Worm (Caenorhabditis elegans) whole organism, young adult: ENCODE measurements around the gene F41F3.8.

Source experiments
- B0035.1 ChIP-seq: sonication (generic microtip); optimal IDR thresholded peaks from 2 replicates; lab custom pipeline; 2016; ENCODE audit warnings: missing genetic modification characterization, mild to moderate bottlenecking, missing compliant biosample characterization, missing genotype, missing genetic modification reagents
- B0261.1 ChIP-seq: sonication (generic microtip); optimal IDR thresholded peaks from 2 replicates; lab custom pipeline; 2016; ENCODE audit warnings: mild to moderate bottlenecking, missing genetic modification characterization, moderate library complexity, missing compliant biosample characterization
- C06A6.2 ChIP-seq: fragments of 200-800 bp; sonication (Bioruptor generic); conservative IDR thresholded peaks from 2 replicates; pipeline ENCODE4 v1.3.6; 2022; ENCODE audit warnings: missing genetic modification characterization, missing compliant biosample characterization
- D2030.7 ChIP-seq: fragments of 200-800 bp; sonication (Bioruptor generic); IDR thresholded peaks from 2 replicates; pipeline ENCODE4 v1.3.6; 2022; ENCODE audit warnings: missing genetic modification reagents, missing genetic modification characterization, missing compliant biosample characterization
- F52B5.7 ChIP-seq: sonication (generic microtip); optimal IDR thresholded peaks from 2 replicates; lab custom pipeline; 2016; ENCODE audit warnings: mild to moderate bottlenecking, missing genetic modification characterization, missing compliant biosample characterization
- F57C9.4 ChIP-seq: sonication (generic microtip); optimal IDR thresholded peaks from 2 replicates; lab custom pipeline; 2017; ENCODE audit warnings: mild to moderate bottlenecking, missing genetic modification characterization, missing compliant biosample characterization
- K11D2.4 ChIP-seq: fragments of 200-800 bp; sonication (Bioruptor generic); IDR thresholded peaks from 2 replicates; pipeline ENCODE4 v1.3.6; 2022; ENCODE audit warnings: missing genetic modification reagents, missing genetic modification characterization, missing compliant biosample characterization
- K12H6.12 ChIP-seq: fragments of 200-800 bp; sonication (Bioruptor generic); optimal IDR thresholded peaks from 2 replicates; lab custom pipeline; 2018; ENCODE audit warnings: mild to moderate bottlenecking, missing genetic modification characterization, missing compliant biosample characterization
- T07F8.4 ChIP-seq: sonication (generic microtip); optimal IDR thresholded peaks from 2 replicates; lab custom pipeline; 2016; ENCODE audit warnings: mild to moderate bottlenecking, missing genetic modification characterization, moderate library complexity, missing compliant biosample characterization
- Y67H2A.10 ChIP-seq: fragments of 200-800 bp; sonication (Bioruptor generic); conservative IDR thresholded peaks from 2 replicates; pipeline ENCODE4 v1.3.6; 2022; ENCODE audit warnings: missing genetic modification reagents, missing genetic modification characterization, missing compliant biosample characterization
- ZK185.1 ChIP-seq: sonication (generic microtip); optimal IDR thresholded peaks from 2 replicates; lab custom pipeline; 2016; ENCODE audit warnings: mild to moderate bottlenecking, missing genetic modification characterization, missing compliant biosample characterization; ENCODE audit not compliant: poor library complexity, severe bottlenecking
- atf-7 ChIP-seq: sonication (generic microtip); optimal IDR thresholded peaks from 2 replicates; lab custom pipeline; 2017; ENCODE audit warnings: mild to moderate bottlenecking, missing genetic modification characterization, missing compliant biosample characterization
- attf-6 ChIP-seq: fragments of 200-800 bp; sonication (Bioruptor generic); IDR thresholded peaks from 2 replicates; pipeline ENCODE4 v1.3.6; 2022; ENCODE audit warnings: missing genetic modification reagents, missing genetic modification characterization, missing compliant biosample characterization
- bed-1 ChIP-seq: fragments of 200-800 bp; sonication (Bioruptor generic); IDR thresholded peaks from 2 replicates; pipeline ENCODE4 v1.3.6; 2022; ENCODE audit warnings: missing genetic modification reagents, missing genetic modification characterization, missing compliant biosample characterization
- ceh-100 ChIP-seq: fragments of 200-800 bp; sonication (Bioruptor generic); IDR thresholded peaks from 2 replicates; pipeline ENCODE4 v1.3.6; 2022; ENCODE audit warnings: missing genetic modification reagents, missing genetic modification characterization, missing compliant biosample characterization
- ceh-79 ChIP-seq: sonication (generic microtip); optimal IDR thresholded peaks from 2 replicates; lab custom pipeline; 2017; ENCODE audit warnings: mild to moderate bottlenecking, missing genetic modification characterization, missing compliant biosample characterization
- ceh-91 ChIP-seq: fragments of 200-800 bp; sonication (Bioruptor generic); IDR thresholded peaks from 2 replicates; pipeline ENCODE4 v1.3.6; 2022; ENCODE audit warnings: missing genetic modification reagents, missing genetic modification characterization, missing compliant biosample characterization
- die-1 ChIP-seq: sonication (generic microtip); optimal IDR thresholded peaks from 2 replicates; lab custom pipeline; 2016; ENCODE audit warnings: missing genotype, mild to moderate bottlenecking, missing genetic modification characterization, missing compliant biosample characterization
- egl-44 ChIP-seq: fragments of 200-800 bp; sonication (Bioruptor generic); IDR thresholded peaks from 2 replicates; pipeline ENCODE4 v1.3.6; 2022; ENCODE audit warnings: missing genetic modification reagents, missing genetic modification characterization, missing compliant biosample characterization
- egrh-3 ChIP-seq: fragments of 200-800 bp; sonication (Bioruptor generic); IDR thresholded peaks from 2 replicates; pipeline ENCODE4 v1.3.6; 2022; ENCODE audit warnings: missing genetic modification reagents, missing genetic modification characterization, missing compliant biosample characterization
- ets-4 ChIP-seq: fragments of 200-800 bp; sonication (Bioruptor generic); optimal IDR thresholded peaks from 2 replicates; lab custom pipeline; 2018; ENCODE audit warnings: mild to moderate bottlenecking, missing genetic modification characterization, missing compliant biosample characterization
- him-1 ChIP-seq: sonication (generic microtip); optimal IDR thresholded peaks from 2 replicates; lab custom pipeline; 2016; ENCODE audit warnings: missing genotype, missing genetic modification reagents, missing genetic modification characterization, missing compliant biosample characterization
- hlh-26 ChIP-seq: fragments of 200-800 bp; sonication (Bioruptor generic); conservative IDR thresholded peaks from 2 replicates; pipeline ENCODE4 v1.3.6; 2022; ENCODE audit warnings: missing genetic modification reagents, missing genetic modification characterization, missing compliant biosample characterization
- hrde-1 ChIP-seq: sonication (generic microtip); optimal IDR thresholded peaks from 2 replicates; lab custom pipeline; 2016; ENCODE audit warnings: missing genetic modification characterization, mild to moderate bottlenecking, missing compliant biosample characterization, moderate library complexity, missing genotype, missing genetic modification reagents, borderline replicate concordance
- lag-1 ChIP-seq: fragments of 200-800 bp; sonication (Bioruptor generic); IDR thresholded peaks from 2 replicates; pipeline ENCODE4 v1.3.6; 2022; ENCODE audit warnings: missing genetic modification reagents, missing genetic modification characterization, missing compliant biosample characterization
- let-526 ChIP-seq: fragments of 200-800 bp; sonication (Bioruptor generic); IDR thresholded peaks from 2 replicates; pipeline ENCODE4 v1.3.6; 2022; ENCODE audit warnings: missing genetic modification reagents, missing genetic modification characterization, missing compliant biosample characterization
- let-607 ChIP-seq, 2 experiments: fragments of 200-800 bp in 1 of 2; sonication (Bioruptor generic) in 1 of 2; sonication (generic microtip) in 1 of 2; optimal IDR thresholded peaks; 2 replicates each; lab custom pipeline; 2016 to 2018; ENCODE audit warnings: mild to moderate bottlenecking in 2 of 2, missing compliant biosample characterization in 2 of 2, missing genetic modification characterization in 2 of 2, moderate library complexity in 2 of 2, missing genotype in 1 of 2
- lsy-27 ChIP-seq: sonication (generic microtip); optimal IDR thresholded peaks from 2 replicates; lab custom pipeline; 2017; ENCODE audit warnings: missing genetic modification characterization, mild to moderate bottlenecking, missing compliant biosample characterization, antibody characterized with exemption, missing genotype, borderline replicate concordance; ENCODE audit not compliant: insufficient read depth
- madf-10 ChIP-seq: sonication (generic microtip); optimal IDR thresholded peaks from 2 replicates; lab custom pipeline; 2016; ENCODE audit warnings: mild to moderate bottlenecking, missing genetic modification characterization, missing compliant biosample characterization
- madf-8 ChIP-seq: fragments of 200-800 bp; sonication (Bioruptor generic); conservative IDR thresholded peaks from 2 replicates; pipeline ENCODE4 v1.3.6; 2022; ENCODE audit warnings: missing genetic modification reagents, missing genetic modification characterization, missing compliant biosample characterization
- mcd-1 ChIP-seq: fragments of 200-800 bp; sonication (Bioruptor generic); IDR thresholded peaks from 2 replicates; pipeline ENCODE4 v1.3.6; 2022; ENCODE audit warnings: missing genetic modification reagents, missing genetic modification characterization, missing compliant biosample characterization
- mel-28 ChIP-seq: sonication (generic microtip); optimal IDR thresholded peaks from 2 replicates; lab custom pipeline; 2016; ENCODE audit warnings: borderline replicate concordance, mild to moderate bottlenecking, missing genetic modification characterization, missing compliant biosample characterization
- nfya-1 ChIP-seq: sonication (generic microtip); optimal IDR thresholded peaks from 2 replicates; lab custom pipeline; 2017; ENCODE audit warnings: antibody characterized with exemption, missing compliant biosample characterization, missing genetic modification characterization, borderline replicate concordance; ENCODE audit not compliant: insufficient read depth
- pbrm-1 ChIP-seq: fragments of 200-800 bp; sonication (Bioruptor generic); IDR thresholded peaks from 2 replicates; pipeline ENCODE4 v1.3.6; 2022; ENCODE audit warnings: missing genetic modification reagents, missing genetic modification characterization, missing compliant biosample characterization
- repo-1 ChIP-seq: sonication (generic microtip); optimal IDR thresholded peaks from 2 replicates; lab custom pipeline; 2017; ENCODE audit warnings: mild to moderate bottlenecking, missing genetic modification characterization, missing compliant biosample characterization
- snpc-1.1 ChIP-seq: sonication (generic microtip); optimal IDR thresholded peaks from 2 replicates; lab custom pipeline; 2017; ENCODE audit warnings: missing genetic modification characterization, mild to moderate bottlenecking, missing compliant biosample characterization, antibody characterized with exemption, moderate library complexity, missing genotype, missing genetic modification reagents; ENCODE audit not compliant: insufficient read depth
- snpc-4 ChIP-seq, 5 experiments: fragments of 150-350 bp in 1 of 5; sonication (generic microtip) in 4 of 5; optimal IDR thresholded peaks; 2 replicates each; lab custom pipeline; 2014 to 2018; ENCODE audit warnings: missing genetic modification characterization in 5 of 5, missing biosample characterization in 3 of 5, antibody characterized with exemption in 2 of 5, mild to moderate bottlenecking in 2 of 5, missing compliant biosample characterization in 2 of 5, missing genotype in 2 of 5, moderate library complexity in 2 of 5, missing genetic modification reagents in 1 of 5
- tlf-1 ChIP-seq: fragments of 200-800 bp; sonication (Bioruptor generic); optimal IDR thresholded peaks from 2 replicates; lab custom pipeline; 2018; ENCODE audit warnings: mild to moderate bottlenecking, missing genetic modification characterization, missing compliant biosample characterization
- unc-62 ChIP-seq: fragments of 150-350 bp; optimal IDR thresholded peaks from 2 replicates; lab custom pipeline; 2014; ENCODE audit warnings: missing biosample characterization, missing genetic modification reagents, missing genetic modification characterization
- xnd-1 ChIP-seq: sonication (generic microtip); optimal IDR thresholded peaks from 2 replicates; lab custom pipeline; 2016; ENCODE audit warnings: missing genotype, missing genetic modification reagents, missing genetic modification characterization, missing compliant biosample characterization
- zfh-2 ChIP-seq: fragments of 200-800 bp; sonication (Bioruptor generic); conservative IDR thresholded peaks from 2 replicates; pipeline ENCODE4 v1.3.6; 2022; ENCODE audit warnings: missing genetic modification reagents, missing genetic modification characterization, missing compliant biosample characterization
- zim-3 ChIP-seq: sonication (generic microtip); optimal IDR thresholded peaks from 2 replicates; lab custom pipeline; 2017; ENCODE audit warnings: mild to moderate bottlenecking, missing genetic modification characterization, moderate library complexity, missing compliant biosample characterization
- ztf-18 ChIP-seq: sonication (generic microtip); optimal IDR thresholded peaks from 2 replicates; lab custom pipeline; 2016; ENCODE audit warnings: missing genotype, mild to moderate bottlenecking, missing genetic modification characterization, missing compliant biosample characterization
- ztf-22 ChIP-seq: fragments of 200-800 bp; sonication (Bioruptor generic); optimal IDR thresholded peaks from 2 replicates; lab custom pipeline; 2018; ENCODE audit warnings: mild to moderate bottlenecking, missing genetic modification characterization, moderate library complexity, missing compliant biosample characterization
- ztf-6 ChIP-seq: fragments of 200-800 bp; sonication (Bioruptor generic); IDR thresholded peaks from 2 replicates; pipeline ENCODE4 v1.3.6; 2022; ENCODE audit warnings: missing genetic modification reagents, missing genetic modification characterization, missing compliant biosample characterization

Gene F41F3.8

ce11 chrV:4687944-4688505 lies 39.4 kb downstream of the F41F3.8 start, which contains the start of gene K03B4.2 (continued):
- TF ChIP-seq mcd-1 (GFP tag; lab: Robert Waterston, UW): peak; percentile 43; the same call in 1 of the 2 replicates
- TF ChIP-seq ztf-18 (tag; lab: Kevin White, UChicago): no peak
- TF ChIP-seq unc-62 (GFP tag; lab: Kevin White, UChicago): no peak
- no peak for TF ChIP-seq let-607 (tag; optimal IDR thresholded peaks at IDR 0.05; lab: Kevin White, UChicago)
- no peak for TF ChIP-seq B0261.1 (tag; lab: Kevin White, UChicago)
- no peak for TF ChIP-seq him-1
- no peak for TF ChIP-seq Y67H2A.10
- TF ChIP-seq attf-6 (GFP tag; lab: Robert Waterston, UW): no peak
- no peak for TF ChIP-seq let-526 (GFP tag; lab: Robert Waterston, UW)
- TF ChIP-seq ztf-6 (GFP tag; lab: Robert Waterston, UW): no peak
- no peak for TF ChIP-seq mel-28 (tag; lab: Kevin White, UChicago)
- no peak for TF ChIP-seq B0035.1 (tag; lab: Kevin White, UChicago)
- 0 out of 2 replicates have a peak, but pooled peaks have one; percentile 14 for TF ChIP-seq pbrm-1 (GFP tag; lab: Robert Waterston, UW)
- no peak for TF ChIP-seq hlh-26 (GFP tag; lab: Robert Waterston, UW)
- no peak for TF ChIP-seq ets-4
- no peak for TF ChIP-seq tlf-1 (GFP tag; lab: Kevin White, UChicago)
- no peak for TF ChIP-seq egl-44
- no peak for TF ChIP-seq D2030.7 (GFP tag; lab: Robert Waterston, UW)
- TF ChIP-seq K12H6.12: no peak
- TF ChIP-seq madf-10 (tag; lab: Kevin White, UChicago): no peak
- no peak for TF ChIP-seq ceh-100 (GFP tag; lab: Robert Waterston, UW)
- no peak for TF ChIP-seq hrde-1 (tag; lab: Kevin White, UChicago)
- TF ChIP-seq F52B5.7 (tag; lab: Kevin White, UChicago): no peak
- TF ChIP-seq atf-7 (tag; lab: Kevin White, UChicago): no peak

ce11 chrV:4689234-4689633 lies 40.6 kb downstream of the F41F3.8 start, which contains the start of gene K03B4.1:
Gene K03B4.1, plus strand, starts transcription at chrV:4689330.
- TF ChIP-seq T07F8.4 (tag; lab: Kevin White, UChicago) (no peak), egrh-3 (GFP tag; lab: Robert Waterston, UW) (no peak), lsy-27 (no peak), ZK185.1 (tag; lab: Kevin White, UChicago) (no peak), attf-6 (GFP tag; lab: Robert Waterston, UW) (no peak), let-526 (GFP tag; lab: Robert Waterston, UW) (no peak), C06A6.2 (no peak), K12H6.12 (no peak), snpc-4 (GFP tag; optimal IDR thresholded peaks at IDR 0.05; lab: Kevin White, UChicago) (no peak), snpc-4 (tag; optimal IDR thresholded peaks at IDR 0.05; lab: Kevin White, UChicago) (peak in 1 of 4 experiments; percentile 1), die-1 (tag; lab: Kevin White, UChicago) (peak; percentile 14), xnd-1 (no peak), ztf-22 (GFP tag; lab: Kevin White, UChicago) (no peak), repo-1 (no peak), snpc-1.1 (no peak), B0035.1 (tag; lab: Kevin White, UChicago) (no peak), F57C9.4 (tag; lab: Kevin White, UChicago) (no peak), ceh-79 (peak; percentile 46), K11D2.4 (GFP tag; lab: Robert Waterston, UW) (no peak), nfya-1 (tag; lab: Kevin White, UChicago) (no peak), madf-8 (no peak), zfh-2 (no peak), zim-3 (peak; percentile 56), atf-7 (tag; lab: Kevin White, UChicago) (no peak), bed-1 (GFP tag; lab: Robert Waterston, UW) (no peak), ceh-91 (GFP tag; lab: Robert Waterston, UW) (no peak), lag-1 (GFP tag; lab: Robert Waterston, UW) (no peak), egl-44 (no peak)
